Fruit fly (Drosophila melanogaster) whole organism, embryonic: ENCODE measurements around the gene CG31122.

Experiments
- Awh ChIP-seq: fragments of 200-800 bp; sonication (Bioruptor generic); IDR thresholded peaks from 2 replicates; pipeline ENCODE4, ENCODE4 v1.3.6; 2022; ENCODE audit warnings: missing biosample characterization, missing genetic modification characterization
- BEAF-32 ChIP-seq: fragments of 200-800 bp; sonication (Bioruptor generic); optimal IDR thresholded peaks from 3 replicates; lab custom pipeline; 2017; ENCODE audit warnings: missing biosample characterization, missing genetic modification characterization, mild to moderate bottlenecking, moderate library complexity, missing genetic modification reagents
- CG10147 ChIP-seq: fragments of 200-800 bp; sonication (Bioruptor generic); optimal IDR thresholded peaks from 2 replicates; lab custom pipeline; 2019; ENCODE audit warnings: missing biosample characterization, mild to moderate bottlenecking, missing genetic modification characterization, moderate library complexity
- CG10274 ChIP-seq: fragments of 200-800 bp; sonication (Bioruptor generic); optimal IDR thresholded peaks from 3 replicates; lab custom pipeline; 2017; ENCODE audit warnings: missing biosample characterization, mild to moderate bottlenecking, missing genetic modification characterization
- CG10543 ChIP-seq: fragments of 200-800 bp; sonication (Bioruptor generic); optimal IDR thresholded peaks from 3 replicates; lab custom pipeline; 2017; ENCODE audit warnings: missing biosample characterization, mild to moderate bottlenecking, missing genetic modification characterization, moderate library complexity
- CG11093 ChIP-seq: fragments of 200-800 bp; sonication (Bioruptor generic); IDR thresholded peaks from 3 replicates; pipeline ENCODE4 v1.3.6; 2022; ENCODE audit warnings: missing biosample characterization, missing genetic modification characterization
- CG11456 ChIP-seq: fragments of 200-800 bp; sonication (Bioruptor generic); IDR thresholded peaks from 3 replicates; pipeline ENCODE4 v1.3.6; 2022; ENCODE audit warnings: missing biosample characterization, missing genetic modification characterization
- CG11695 ChIP-seq: fragments of 200-800 bp; sonication (Bioruptor generic); IDR thresholded peaks from 3 replicates; pipeline ENCODE4 v1.3.6; 2022; ENCODE audit warnings: missing biosample characterization, missing genetic modification characterization
- CG11696 ChIP-seq: fragments of 200-800 bp; sonication (Bioruptor generic); IDR thresholded peaks from 2 replicates; pipeline ENCODE4 v1.3.6; 2022; ENCODE audit warnings: missing biosample characterization, missing genetic modification characterization
- CG11723 ChIP-seq: fragments of 200-800 bp; sonication (Bioruptor generic); optimal IDR thresholded peaks from 2 replicates; lab custom pipeline; 2017; ENCODE audit warnings: missing biosample characterization, mild to moderate bottlenecking, missing genetic modification characterization
- CG12219 ChIP-seq: fragments of 200-800 bp; sonication (Bioruptor generic); optimal IDR thresholded peaks from 3 replicates; lab custom pipeline; 2018; ENCODE audit warnings: missing biosample characterization, mild to moderate bottlenecking, missing genetic modification characterization
- CG13296 ChIP-seq: fragments of 200-800 bp; sonication (Bioruptor generic); optimal IDR thresholded peaks from 3 replicates; lab custom pipeline; 2018; ENCODE audit warnings: missing biosample characterization, mild to moderate bottlenecking, missing genetic modification characterization
- CG13624 ChIP-seq: fragments of 200-800 bp; sonication (Bioruptor generic); optimal IDR thresholded peaks from 2 replicates; lab custom pipeline; 2016; ENCODE audit warnings: missing biosample characterization, missing genetic modification characterization
- CG15269 ChIP-seq: fragments of 200-800 bp; sonication (Bioruptor generic); optimal IDR thresholded peaks from 2 replicates; lab custom pipeline; 2018; ENCODE audit warnings: missing biosample characterization, mild to moderate bottlenecking, missing genetic modification characterization, moderate library complexity
- CG17829 ChIP-seq: fragments of 200-800 bp; optimal IDR thresholded peaks from 2 replicates; lab custom pipeline; 2019; ENCODE audit warnings: missing biosample characterization, mild to moderate bottlenecking, missing genetic modification characterization, moderate library complexity
- CG2202 ChIP-seq: fragments of 200-800 bp; sonication (Bioruptor generic); optimal IDR thresholded peaks from 2 replicates; lab custom pipeline; 2018; ENCODE audit warnings: missing biosample characterization, mild to moderate bottlenecking, missing genetic modification characterization
- CG31441 ChIP-seq: fragments of 200-800 bp; sonication (Bioruptor generic); IDR thresholded peaks from 2 replicates; pipeline ENCODE4 v1.3.6; 2022; ENCODE audit warnings: missing biosample characterization, missing genetic modification characterization
- CG32532 ChIP-seq: fragments of 200-800 bp; sonication (Bioruptor generic); IDR thresholded peaks from 2 replicates; pipeline ENCODE4 v1.3.6; 2022; ENCODE audit warnings: missing biosample characterization, missing genetic modification characterization
- CG3281 ChIP-seq: fragments of 200-800 bp; sonication (Bioruptor generic); optimal IDR thresholded peaks from 3 replicates; lab custom pipeline; 2017; ENCODE audit warnings: missing biosample characterization, mild to moderate bottlenecking, missing genetic modification characterization
- CG4328 ChIP-seq: fragments of 200-800 bp; sonication (Bioruptor generic); optimal IDR thresholded peaks from 3 replicates; lab custom pipeline; 2017; ENCODE audit warnings: missing biosample characterization, missing genetic modification reagents, missing genetic modification characterization
- CG6791 ChIP-seq: fragments of 200-800 bp; sonication (Bioruptor generic); IDR thresholded peaks from 3 replicates; pipeline ENCODE4 v1.3.6; 2022; ENCODE audit warnings: missing biosample characterization, missing genetic modification characterization; ENCODE audit not compliant: partially characterized antibody
- CG7556 ChIP-seq: fragments of 200-800 bp; sonication (Bioruptor generic); optimal IDR thresholded peaks from 2 replicates; lab custom pipeline; 2017; ENCODE audit warnings: missing biosample characterization, mild to moderate bottlenecking, missing genetic modification characterization
- CG8290 ChIP-seq, 3 experiments: fragments of 200-800 bp; sonication (Bioruptor generic); optimal IDR thresholded peaks; 2 replicates each; lab custom pipeline; 2016 to 2019; ENCODE audit warnings: missing biosample characterization in 3 of 3, missing genetic modification characterization in 3 of 3, mild to moderate bottlenecking in 2 of 3, moderate library complexity in 1 of 3
- CG8359 ChIP-seq: fragments of 200-800 bp; sonication (Bioruptor generic); optimal IDR thresholded peaks from 2 replicates; lab custom pipeline; 2017; ENCODE audit warnings: missing biosample characterization, mild to moderate bottlenecking, missing genetic modification characterization, borderline replicate concordance
- CG8944 ChIP-seq: fragments of 200-800 bp; sonication (Bioruptor generic); optimal IDR thresholded peaks from 3 replicates; lab custom pipeline; 2016; ENCODE audit warnings: missing biosample characterization, missing genetic modification characterization
- Dbx ChIP-seq: fragments of 200-800 bp; sonication (Bioruptor generic); IDR thresholded peaks from 3 replicates; pipeline ENCODE4 v1.3.6; 2022; ENCODE audit warnings: missing biosample characterization, missing genetic modification characterization
- Fer3 ChIP-seq: fragments of 200-800 bp; sonication (Bioruptor generic); optimal IDR thresholded peaks from 2 replicates; lab custom pipeline; 2018; ENCODE audit warnings: missing biosample characterization, mild to moderate bottlenecking, missing genetic modification characterization, moderate library complexity
- HmgD ChIP-seq: fragments of 200-800 bp; sonication (Bioruptor generic); optimal IDR thresholded peaks from 3 replicates; lab custom pipeline; 2016; ENCODE audit warnings: missing biosample characterization, missing genetic modification characterization
- Jarid2 ChIP-seq: fragments of 200-800 bp; sonication (Bioruptor generic); optimal IDR thresholded peaks from 3 replicates; lab custom pipeline; 2017; ENCODE audit warnings: mild to moderate bottlenecking, missing biosample characterization, missing genetic modification reagents, missing genetic modification characterization
- Med ChIP-seq: fragments of 200-800 bp; sonication (Bioruptor generic); peaks from one replicate; lab custom pipeline; 2016; ENCODE audit warnings: missing biosample characterization, missing genetic modification characterization, mild to moderate bottlenecking, inconsistent platforms, moderate library complexity
- Six4 ChIP-seq: fragments of 200-800 bp; sonication (Bioruptor generic); optimal IDR thresholded peaks from 2 replicates; lab custom pipeline; 2016; ENCODE audit warnings: missing biosample characterization, missing genetic modification characterization
- Sry-β ChIP-seq: fragments of 200-800 bp; sonication (Bioruptor generic); optimal IDR thresholded peaks from 2 replicates; lab custom pipeline; 2018; ENCODE audit warnings: missing biosample characterization, mild to moderate bottlenecking, missing genetic modification characterization, moderate library complexity
- Sry-δ ChIP-seq: fragments of 200-800 bp; sonication (Bioruptor generic); optimal IDR thresholded peaks from 2 replicates; lab custom pipeline; 2016; ENCODE audit warnings: missing biosample characterization, missing genetic modification characterization
- TFAM ChIP-seq: fragments of 200-800 bp; sonication (Bioruptor generic); optimal IDR thresholded peaks from 2 replicates; lab custom pipeline; 2017; ENCODE audit warnings: missing biosample characterization, missing genetic modification characterization, inconsistent platforms
- Vsx1 ChIP-seq: fragments of 200-800 bp; sonication (Bioruptor generic); optimal IDR thresholded peaks from 2 replicates; lab custom pipeline; 2017; ENCODE audit warnings: missing biosample characterization, mild to moderate bottlenecking, missing genetic modification characterization, missing genetic modification reagents
- cwo ChIP-seq: fragments of 200-800 bp; sonication (Bioruptor generic); optimal IDR thresholded peaks from 3 replicates; lab custom pipeline; 2017; ENCODE audit warnings: missing biosample characterization, missing genetic modification characterization, mild to moderate bottlenecking, moderate library complexity, missing genetic modification reagents
- ftz-f1 ChIP-seq: fragments of 200-800 bp; sonication (Bioruptor generic); optimal IDR thresholded peaks from 2 replicates; lab custom pipeline; 2016; ENCODE audit warnings: missing biosample characterization, missing genetic modification characterization
- her ChIP-seq: fragments of 200-800 bp; sonication (Bioruptor generic); optimal IDR thresholded peaks from 2 replicates; lab custom pipeline; 2016; ENCODE audit warnings: missing biosample characterization, missing genetic modification characterization
- jing ChIP-seq: fragments of 200-800 bp; sonication (Bioruptor generic); optimal IDR thresholded peaks from 2 replicates; lab custom pipeline; 2018; ENCODE audit warnings: missing biosample characterization, mild to moderate bottlenecking, missing genetic modification characterization
- kni ChIP-seq: fragments of 200-800 bp; sonication (Bioruptor generic); optimal IDR thresholded peaks from 3 replicates; lab custom pipeline; 2017; ENCODE audit warnings: mild to moderate bottlenecking, missing biosample characterization, missing genetic modification reagents, missing genetic modification characterization
- odd ChIP-seq: fragments of 200-800 bp; sonication (Bioruptor generic); optimal IDR thresholded peaks from 2 replicates; lab custom pipeline; 2017; ENCODE audit warnings: missing biosample characterization, mild to moderate bottlenecking, missing genetic modification characterization
- otp ChIP-seq: fragments of 200-800 bp; sonication (Bioruptor generic); IDR thresholded peaks from 3 replicates; pipeline ENCODE4, ENCODE4 v1.3.6; 2022; ENCODE audit warnings: missing biosample characterization, missing genetic modification characterization
- so ChIP-seq: fragments of 200-800 bp; sonication (Bioruptor generic); IDR thresholded peaks from 3 replicates; pipeline ENCODE4 v1.3.6; 2022; ENCODE audit warnings: missing biosample characterization, missing genetic modification characterization
- sr ChIP-seq: fragments of 200-800 bp; sonication (Bioruptor generic); IDR thresholded peaks from 3 replicates; pipeline ENCODE4 v1.3.6; 2022; ENCODE audit warnings: missing biosample characterization, missing genetic modification characterization
- ssp ChIP-seq: fragments of 200-800 bp; sonication (Bioruptor generic); IDR thresholded peaks from 2 replicates; pipeline ENCODE4 v1.3.6; 2022; ENCODE audit warnings: missing biosample characterization, missing genetic modification characterization

Gene CG31122

DNA sequence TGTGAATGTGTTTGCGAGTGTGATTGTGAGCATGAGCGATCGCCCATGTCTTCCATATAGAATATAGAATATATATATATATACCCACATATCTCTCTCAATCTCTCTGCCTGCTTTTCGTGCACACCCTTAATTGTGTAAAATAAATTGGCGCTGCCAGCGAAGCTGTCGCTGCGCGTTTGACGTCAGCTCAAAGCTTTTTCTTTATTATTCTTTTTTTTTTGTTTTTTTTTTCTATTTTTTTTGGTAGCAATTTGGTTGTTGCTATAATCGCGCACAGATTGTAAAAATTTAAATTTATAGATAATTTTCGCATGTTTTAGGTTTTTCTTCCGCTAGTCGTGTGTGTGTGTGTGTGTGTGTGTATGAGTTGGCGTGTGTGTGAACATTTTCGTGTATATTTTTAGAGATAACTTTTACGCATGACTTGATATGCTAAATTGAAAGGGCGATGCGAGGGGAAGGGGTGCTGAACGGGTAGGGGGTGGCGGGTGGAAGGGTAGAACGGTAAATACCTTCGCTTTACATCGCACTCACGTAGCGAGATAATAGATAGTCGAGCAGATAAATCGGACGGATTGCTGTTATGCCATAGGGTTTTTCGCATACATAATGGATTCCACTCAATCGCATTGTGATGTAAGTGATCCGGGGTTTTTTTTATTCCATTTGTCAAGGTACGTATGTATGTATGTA is 32.6 kb upstream of the CG31122 start (continued):
- TF ChIP-seq CG12219 (GFP tag; lab: Kevin White, UChicago) (no peak), jing (no peak), Dbx (GFP tag; lab: Robert Waterston, UW) (0 out of 3 replicates have a peak, but pooled peaks have one; percentile 14), CG31441 (GFP tag; lab: Robert Waterston, UW) (no peak), HmgD (no peak), CG11723 (GFP tag; lab: Kevin White, UChicago) (no peak), CG10147 (GFP tag; lab: Kevin White, UChicago) (no peak), Sry-δ (GFP tag; lab: Kevin White, UChicago) (no peak), Fer3 (no peak), CG4328 (GFP tag; lab: Kevin White, UChicago) (no peak), CG3281 (GFP tag; lab: Kevin White, UChicago) (peak; percentile 10), kni (GFP tag; lab: Kevin White, UChicago) (no peak), CG15269 (no peak), Vsx1 (GFP tag; lab: Kevin White, UChicago) (no peak), CG17829 (no peak), CG8944 (GFP tag; lab: Kevin White, UChicago) (no peak), TFAM (GFP tag; lab: Kevin White, UChicago) (no peak), CG11696 (GFP tag; lab: Robert Waterston, UW) (no peak), her (GFP tag; lab: Kevin White, UChicago) (no peak)

DNA sequence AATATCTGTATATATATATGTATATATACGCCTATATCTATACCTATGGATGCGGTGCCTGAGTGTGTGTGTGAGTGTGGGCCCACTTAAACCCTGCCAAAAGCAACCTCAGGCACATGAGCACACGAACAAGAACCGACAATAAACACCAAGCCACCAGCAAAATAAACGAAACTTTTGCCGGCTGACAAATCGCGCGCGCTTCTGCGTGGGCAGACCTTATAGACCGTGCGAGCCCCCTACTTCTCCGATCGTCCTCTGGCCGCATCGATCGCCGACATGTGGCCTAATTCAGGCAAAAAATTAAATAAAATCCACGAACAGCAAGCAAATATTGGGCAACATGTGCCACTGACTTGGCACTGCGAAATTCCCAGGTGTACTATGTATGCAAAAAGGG is 30.6 kb upstream of the CG31122 start:
- peak; percentile 93 for TF ChIP-seq sr (GFP tag; lab: Robert Waterston, UW)
- no peak for TF ChIP-seq CG2202
- TF ChIP-seq CG10274 (GFP tag; lab: Kevin White, UChicago), result peak; percentile 56
- TF ChIP-seq CG11093 (GFP tag; lab: Robert Waterston, UW), result no peak
- peak; percentile 23 for TF ChIP-seq CG10543 (GFP tag; lab: Kevin White, UChicago)
- peak; percentile 1 for TF ChIP-seq cwo (GFP tag; lab: Kevin White, UChicago)
- no peak for TF ChIP-seq so (GFP tag; lab: Robert Waterston, UW)
- TF ChIP-seq CG32532 (GFP tag; lab: Robert Waterston, UW), result 0 out of 2 replicates have a peak, but pooled peaks have one; percentile 25
- 0 out of 3 replicates have a peak, but pooled peaks have one; percentile 11 for TF ChIP-seq CG11456 (GFP tag; lab: Robert Waterston, UW)
- TF ChIP-seq Med (GFP tag; lab: Kevin White, UChicago), result peak; percentile 33

- TF ChIP-seq otp (0 out of 3 replicates have a peak, but pooled peaks have one; percentile 7), Awh (GFP tag; lab: Robert Waterston, UW) (peak; percentile 65; the same call in 1 of the 2 replicates), CG7556 (peak; percentile 25), CG13624 (peak; percentile 13), Six4 (GFP tag; lab: Kevin White, UChicago) (no peak), CG6791 (GFP tag; lab: Robert Waterston, UW) (no peak), cwo (GFP tag; lab: Kevin White, UChicago) (peak; percentile 77), ssp (GFP tag; lab: Robert Waterston, UW) (no peak), Sry-β (GFP tag; lab: Kevin White, UChicago) (no peak), ftz-f1 (GFP tag; lab: Kevin White, UChicago) (peak; percentile 94), CG8359 (GFP tag; lab: Kevin White, UChicago) (no peak), CG8290 (GFP tag; optimal IDR thresholded peaks at IDR 0.05; lab: Kevin White, UChicago) (no peak), CG8290 (tag; optimal IDR thresholded peaks at IDR 0.05; lab: Kevin White, UChicago) (peak in 1 of 2 experiments; percentile 34), CG11695 (GFP tag; lab: Robert Waterston, UW) (peak; percentile 49; the same call in 2 of the 3 replicates), BEAF-32 (GFP tag; lab: Kevin White, UChicago) (no peak), Jarid2 (GFP tag; lab: Kevin White, UChicago) (no peak), odd (GFP tag; lab: Kevin White, UChicago) (peak; percentile 65), CG13296 (peak; percentile 73)
Measured at dm6 chr3R:18438827-18439717, 26.4 kb upstream of the CG31122 start.
